Worm (Caenorhabditis elegans): Measurements from ENCODE around the gene hrg-10.

DNA sequence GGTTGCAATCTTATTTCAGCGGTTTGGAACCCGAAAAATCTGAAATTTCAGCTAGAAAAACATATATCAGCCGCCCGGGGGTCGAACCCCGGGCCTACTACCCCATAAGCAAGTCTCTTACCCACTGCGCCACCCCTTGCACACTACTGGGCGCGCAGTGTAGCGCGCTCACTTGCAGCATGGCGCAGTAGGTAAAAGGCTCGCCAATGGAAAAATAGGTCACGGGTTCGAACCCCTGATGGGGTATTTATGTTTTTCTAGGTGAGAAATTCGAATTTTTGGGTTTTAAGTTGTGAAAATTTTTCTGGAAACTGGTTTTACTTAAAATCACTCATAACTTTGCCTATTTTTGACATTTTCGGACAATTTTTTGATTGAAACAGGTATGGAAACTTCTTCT is 44.6 kb downstream of the hrg-10 start:
- TF ChIP-seq pqm-1 (tag; optimal IDR thresholded peaks at IDR 0.05) = no peak
- no peak for TF ChIP-seq ceh-2 (tag; optimal IDR thresholded peaks at IDR 0.05)
- no peak for TF ChIP-seq sox-4 (tag; optimal IDR thresholded peaks at IDR 0.05)
- no peak for TF ChIP-seq hlh-6 (tag; optimal IDR thresholded peaks at IDR 0.05)
- no peak for TF ChIP-seq ama-1 (optimal IDR thresholded peaks at IDR 0.05)
- no peak for TF ChIP-seq nhr-11 (tag; optimal IDR thresholded peaks at IDR 0.05)
- TF ChIP-seq fkh-10 (GFP tag; optimal IDR thresholded peaks at IDR 0.05) = no peak
- TF ChIP-seq hlh-30 (tag; optimal IDR thresholded peaks at IDR 0.05; ENCODE audit: insufficient read depth) = no peak
- TF ChIP-seq unc-86 (tag; optimal IDR thresholded peaks at IDR 0.05) = no peak
- no peak for TF ChIP-seq ceh-19 (GFP tag; optimal IDR thresholded peaks at IDR 0.05)
- no peak for TF ChIP-seq K09A11.1 (tag; optimal IDR thresholded peaks at IDR 0.05; ENCODE audit: insufficient read depth)
- TF ChIP-seq unc-42 (tag; optimal IDR thresholded peaks at IDR 0.05) = no peak
- TF ChIP-seq dve-1 (tag; optimal IDR thresholded peaks at IDR 0.05) = no peak

Data from whole organism, late embryonic.